5 worm cellular contexts compared by ENCODE assay signal in the genomic region with DNA sequence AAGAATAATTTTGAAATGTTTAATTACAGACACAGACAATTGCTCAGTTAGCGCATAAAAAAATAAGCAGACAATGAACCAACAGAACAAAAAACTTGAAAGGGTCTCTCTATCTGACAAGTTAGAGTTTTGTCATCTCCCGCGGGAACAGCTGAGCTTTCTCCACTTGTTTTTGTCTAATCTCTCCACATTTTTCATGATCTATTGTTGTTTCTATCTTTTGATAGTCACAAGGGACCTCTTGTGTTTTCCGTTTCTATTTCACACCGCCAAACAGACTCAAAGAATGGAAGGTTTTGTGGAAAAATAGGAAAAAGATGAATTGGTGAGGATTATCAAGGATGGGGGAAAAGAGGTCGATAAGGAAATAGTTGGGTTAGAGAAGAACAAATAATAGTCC.
TF ChIP-seq lines count a peak whose summit lies in the region.

No protein-coding gene starts in this region.

TF ChIP-seq in whole organism, L1 larva, 84 proteins besides CTCF, POLR2A, EP300 and RAD21:
- TF ChIP-seq lin-14 (GFP tag; optimal IDR thresholded peaks at IDR 0.05; lab: Kevin White, UChicago), result peak; percentile 73
- no peak for TF ChIP-seq hlh-4 (tag; optimal IDR thresholded peaks at IDR 0.05; lab: Kevin White, UChicago)
- TF ChIP-seq nhr-11 (tag; optimal IDR thresholded peaks at IDR 0.05; lab: Kevin White, UChicago), result no peak
- no peak for TF ChIP-seq unc-62 (GFP tag; optimal IDR thresholded peaks at IDR 0.05; lab: Kevin White, UChicago)
- no peak for TF ChIP-seq swsn-7 (tag; optimal IDR thresholded peaks at IDR 0.05; lab: Kevin White, UChicago)
- TF ChIP-seq F16B12.6 (tag; optimal IDR thresholded peaks at IDR 0.05; lab: Kevin White, UChicago), result no peak
- TF ChIP-seq ceh-88 (GFP tag; IDR thresholded peaks at IDR 0.05; lab: Robert Waterston, UW), result no peak
- TF ChIP-seq nhr-71 (tag; optimal IDR thresholded peaks at IDR 0.05; lab: Kevin White, UChicago), result peak; percentile 42
- TF ChIP-seq nhr-90 (tag; optimal IDR thresholded peaks at IDR 0.05; lab: Kevin White, UChicago; ENCODE audit: poor library complexity), result no peak
- TF ChIP-seq rnt-1 (tag; optimal IDR thresholded peaks at IDR 0.05; lab: Kevin White, UChicago), result peak; percentile 61
- peak in 1 of 2 experiments; percentile 46 for TF ChIP-seq lsy-2 (tag; optimal IDR thresholded peaks at IDR 0.05; lab: Kevin White, UChicago)
- TF ChIP-seq elt-2 (tag; optimal IDR thresholded peaks at IDR 0.05; lab: Kevin White, UChicago), result no peak
- TF ChIP-seq lin-13 (GFP tag; optimal IDR thresholded peaks at IDR 0.05; lab: Kevin White, UChicago), result no peak
- no peak for TF ChIP-seq dpl-1 (GFP tag; optimal IDR thresholded peaks at IDR 0.05; lab: Kevin White, UChicago)
- no peak for TF ChIP-seq snu-23 (GFP tag; optimal IDR thresholded peaks at IDR 0.05; lab: Kevin White, UChicago)

TF ChIP-seq in whole organism, L2 larva, 48 proteins besides CTCF, POLR2A, EP300 and RAD21:
- no peak for TF ChIP-seq nhr-10 (tag; optimal IDR thresholded peaks at IDR 0.05; lab: Kevin White, UChicago)
- peak; percentile 36 for TF ChIP-seq C34F6.9 (tag; optimal IDR thresholded peaks at IDR 0.05; lab: Kevin White, UChicago)
- peak in 1 of 2 experiments; percentile 52 for TF ChIP-seq lsy-2 (tag; optimal IDR thresholded peaks at IDR 0.05; lab: Kevin White, UChicago)
- peak; percentile 15 for TF ChIP-seq unc-55 (GFP tag; optimal IDR thresholded peaks at IDR 0.05; lab: Kevin White, UChicago)
- TF ChIP-seq nhr-21 (tag; optimal IDR thresholded peaks at IDR 0.05; lab: Kevin White, UChicago), result no peak
- TF ChIP-seq mab-5 (tag; optimal IDR thresholded peaks at IDR 0.05; lab: Kevin White, UChicago), result peak; percentile 78
- TF ChIP-seq nhr-129 (tag; optimal IDR thresholded peaks at IDR 0.05; lab: Kevin White, UChicago), result peak; percentile 27
- no peak for TF ChIP-seq unc-62 (GFP tag; optimal IDR thresholded peaks at IDR 0.05; lab: Kevin White, UChicago)
- TF ChIP-seq crh-2 (tag; optimal IDR thresholded peaks at IDR 0.05; lab: Kevin White, UChicago), result peak; percentile 23

TF ChIP-seq in whole organism, L3 larva, 47 proteins besides CTCF, POLR2A, EP300 and RAD21:
- TF ChIP-seq fkh-10 (GFP tag; optimal IDR thresholded peaks at IDR 0.05; lab: Kevin White, UChicago) (no peak), unc-62 (GFP tag; optimal IDR thresholded peaks at IDR 0.05; lab: Kevin White, UChicago) (peak; percentile 28), zag-1 (tag; optimal IDR thresholded peaks at IDR 0.05; lab: Kevin White, UChicago) (no peak), lin-39 (tag; optimal IDR thresholded peaks at IDR 0.05; lab: Kevin White, UChicago) (peak; percentile 47), nfya-1 (tag; optimal IDR thresholded peaks at IDR 0.05; lab: Kevin White, UChicago; ENCODE audit: insufficient read depth) (peak; percentile 45)

TF ChIP-seq in whole organism, L4 larva, 104 proteins besides CTCF, POLR2A, EP300 and RAD21 (continues in another document):
- TF ChIP-seq lin-38 (GFP tag; IDR thresholded peaks at IDR 0.05; lab: Robert Waterston, UW) (no peak), ceh-20 (GFP tag; IDR thresholded peaks at IDR 0.05; lab: Robert Waterston, UW) (0 out of 2 replicates have a peak, but pooled peaks have one; percentile 36), dve-1 (tag; optimal IDR thresholded peaks at IDR 0.05; lab: Kevin White, UChicago; ENCODE audit: insufficient read depth) (no peak), zip-2 (tag; optimal IDR thresholded peaks at IDR 0.05; lab: Kevin White, UChicago) (no peak), fkh-10 (GFP tag; optimal IDR thresholded peaks at IDR 0.05; lab: Kevin White, UChicago) (no peak), unc-62 (GFP tag; optimal IDR thresholded peaks at IDR 0.05 in 1 of 2; lab: Kevin White, UChicago) (peak in 1 of 2 experiments; percentile 94), unc-62 (tag; optimal IDR thresholded peaks at IDR 0.05; lab: Kevin White, UChicago) (no peak), cey-2 (tag; optimal IDR thresholded peaks at IDR 0.05; lab: Kevin White, UChicago; ENCODE audit: borderline replicate concordance, insufficient read depth) (no peak), nhr-48 (tag; optimal IDR thresholded peaks at IDR 0.05; lab: Kevin White, UChicago) (no peak), hmg-1.1 (GFP tag; IDR thresholded peaks at IDR 0.05; lab: Robert Waterston, UW) (0 out of 2 replicates have a peak, but pooled peaks have one; percentile 10), F10B5.3 (tag; optimal IDR thresholded peaks at IDR 0.05; lab: Kevin White, UChicago) (no peak), snpc-1.2 (GFP tag; IDR thresholded peaks at IDR 0.05; lab: Robert Waterston, UW) (no peak), skn-1 (tag; optimal IDR thresholded peaks at IDR 0.05; lab: Kevin White, UChicago) (no peak), rbr-2 (tag; optimal IDR thresholded peaks at IDR 0.05; lab: Kevin White, UChicago) (peak; percentile 5), F49E8.2 (tag; optimal IDR thresholded peaks at IDR 0.05; lab: Kevin White, UChicago; ENCODE audit: borderline replicate concordance) (no peak), ceh-44 (GFP tag; IDR thresholded peaks at IDR 0.05; lab: Robert Waterston, UW) (no peak), nhr-77 (tag; optimal IDR thresholded peaks at IDR 0.05; lab: Kevin White, UChicago) (no peak), hif-1 (tag; optimal IDR thresholded peaks at IDR 0.05; lab: Kevin White, UChicago) (no peak), nhr-41 (GFP tag; IDR thresholded peaks at IDR 0.05; lab: Robert Waterston, UW) (no peak), lsy-2 (tag; optimal IDR thresholded peaks at IDR 0.05; lab: Kevin White, UChicago) (peak in 1 of 2 experiments; percentile 44), nhr-28 (tag; optimal IDR thresholded peaks at IDR 0.05; lab: Kevin White, UChicago) (no peak), spr-3 (GFP tag; optimal IDR thresholded peaks at IDR 0.05; lab: Kevin White, UChicago) (no peak), daf-16 (GFP tag; optimal IDR thresholded peaks at IDR 0.05; lab: Kevin White, UChicago) (peak in 1 of 2 experiments; percentile 30), daf-16 (tag; optimal IDR thresholded peaks at IDR 0.05; lab: Kevin White, UChicago) (no peak), arid-1 (GFP tag; conservative IDR thresholded peaks at IDR 0.05; lab: Robert Waterston, UW) (no peak), lin-15B (tag; optimal IDR thresholded peaks at IDR 0.05; lab: Kevin White, UChicago) (no peak), F44E2.7 (GFP tag; IDR thresholded peaks at IDR 0.05; lab: Robert Waterston, UW) (no peak), hlh-30 (tag; optimal IDR thresholded peaks at IDR 0.05; lab: Kevin White, UChicago; ENCODE audit: insufficient read depth) (peak; percentile 32), zag-1 (tag; optimal IDR thresholded peaks at IDR 0.05; lab: Kevin White, UChicago) (no peak), Y105C5A.15 (GFP tag; IDR thresholded peaks at IDR 0.05; lab: Robert Waterston, UW) (no peak)

TF ChIP-seq in whole organism, mixed stage, embryonic, 35 proteins besides CTCF, POLR2A, EP300 and RAD21:
- no peak for TF ChIP-seq drap-1 (GFP tag; optimal IDR thresholded peaks at IDR 0.05; lab: Kevin White, UChicago)
- peak; percentile 63 for TF ChIP-seq hlh-1 (tag; optimal IDR thresholded peaks at IDR 0.05; lab: Kevin White, UChicago)
